Fruit fly (Drosophila melanogaster) whole organism, adult: Measurements from ENCODE around the gene ro.

Experiments used
- CG11617 ChIP-seq: fragments of 200-800 bp; sonication (Bioruptor generic); optimal IDR thresholded peaks from 2 replicates; lab custom pipeline; 2017; ENCODE audit warnings: mild to moderate bottlenecking, missing biosample characterization, missing genetic modification reagents, missing genetic modification characterization
- CG12768 ChIP-seq: fragments of 200-800 bp; sonication (Bioruptor generic); optimal IDR thresholded peaks from 2 replicates; lab custom pipeline; 2017; ENCODE audit warnings: missing biosample characterization, missing genetic modification characterization, mild to moderate bottlenecking, moderate library complexity, missing genetic modification reagents
- CG14711 ChIP-seq: fragments of 200-800 bp; sonication (Bioruptor generic); optimal IDR thresholded peaks from 2 replicates; lab custom pipeline; 2018; ENCODE audit warnings: missing biosample characterization, mild to moderate bottlenecking, missing genetic modification characterization, moderate library complexity
- CG1620 ChIP-seq: fragments of 200-800 bp; sonication (Bioruptor generic); optimal IDR thresholded peaks from 2 replicates; lab custom pipeline; 2016; ENCODE audit warnings: missing biosample characterization, missing genetic modification characterization
- CG33017 ChIP-seq: fragments of 200-800 bp; sonication (Bioruptor generic); optimal IDR thresholded peaks from 2 replicates; lab custom pipeline; 2018; ENCODE audit warnings: missing biosample characterization, mild to moderate bottlenecking, missing genetic modification characterization, moderate library complexity
- CG7045 ChIP-seq: fragments of 200-800 bp; sonication (Bioruptor generic); optimal IDR thresholded peaks from 2 replicates; lab custom pipeline; 2017; ENCODE audit warnings: missing biosample characterization, mild to moderate bottlenecking, missing genetic modification characterization
- CG7101 ChIP-seq: fragments of 200-800 bp; sonication (Bioruptor generic); optimal IDR thresholded peaks from 2 replicates; lab custom pipeline; 2018; ENCODE audit warnings: missing biosample characterization, mild to moderate bottlenecking, missing genetic modification characterization, moderate library complexity
- Clk ChIP-seq: fragments of 200-800 bp; sonication (Bioruptor generic); optimal IDR thresholded peaks from 2 replicates; lab custom pipeline; 2017; ENCODE audit warnings: missing biosample characterization, missing genetic modification characterization
- Crg-1 ChIP-seq: fragments of 200-800 bp; sonication (Bioruptor generic); optimal IDR thresholded peaks from 2 replicates; lab custom pipeline; 2016; ENCODE audit warnings: missing biosample characterization, missing genetic modification characterization
- Hr96 ChIP-seq: fragments of 200-800 bp; sonication (Bioruptor generic); optimal IDR thresholded peaks from 2 replicates; lab custom pipeline; 2016; ENCODE audit warnings: missing biosample characterization, missing genetic modification characterization
- Mnt ChIP-seq: fragments of 200-800 bp; sonication (Bioruptor generic); optimal IDR thresholded peaks from 2 replicates; lab custom pipeline; 2016; ENCODE audit warnings: missing biosample characterization, mild to moderate bottlenecking, missing genetic modification characterization
- bab1 ChIP-seq: fragments of 200-800 bp; sonication (Bioruptor generic); optimal IDR thresholded peaks from 3 replicates; lab custom pipeline; 2019; ENCODE audit warnings: missing biosample characterization, mild to moderate bottlenecking, missing genetic modification characterization, moderate library complexity
- cic ChIP-seq: fragments of 200-800 bp; sonication (Bioruptor generic); optimal IDR thresholded peaks from 2 replicates; lab custom pipeline; 2017; ENCODE audit warnings: missing biosample characterization, mild to moderate bottlenecking, missing genetic modification characterization, moderate library complexity
- cnc ChIP-seq, 2 experiments: fragments of >200 bp; optimal IDR thresholded peaks; 2 replicates each; lab custom pipeline; 2017
- kay ChIP-seq: fragments of 200-800 bp; sonication (Bioruptor generic); peaks from one replicate; lab custom pipeline; 2016; ENCODE audit warnings: missing biosample characterization, missing genetic modification characterization, borderline replicate concordance
- pad ChIP-seq: fragments of 200-800 bp; sonication (Bioruptor generic); optimal IDR thresholded peaks from 3 replicates; lab custom pipeline; 2017; ENCODE audit warnings: missing biosample characterization, missing genetic modification characterization, mild to moderate bottlenecking, moderate library complexity, missing genetic modification reagents
- tj ChIP-seq: fragments of 200-800 bp; sonication (Bioruptor generic); optimal IDR thresholded peaks from 3 replicates; lab custom pipeline; 2017; ENCODE audit warnings: missing biosample characterization, mild to moderate bottlenecking, missing genetic modification characterization, moderate library complexity
- toe ChIP-seq: fragments of 200-800 bp; sonication (Bioruptor generic); optimal IDR thresholded peaks from 2 replicates; lab custom pipeline; 2016; ENCODE audit warnings: missing biosample characterization, missing genetic modification characterization

ro gene

DNA sequence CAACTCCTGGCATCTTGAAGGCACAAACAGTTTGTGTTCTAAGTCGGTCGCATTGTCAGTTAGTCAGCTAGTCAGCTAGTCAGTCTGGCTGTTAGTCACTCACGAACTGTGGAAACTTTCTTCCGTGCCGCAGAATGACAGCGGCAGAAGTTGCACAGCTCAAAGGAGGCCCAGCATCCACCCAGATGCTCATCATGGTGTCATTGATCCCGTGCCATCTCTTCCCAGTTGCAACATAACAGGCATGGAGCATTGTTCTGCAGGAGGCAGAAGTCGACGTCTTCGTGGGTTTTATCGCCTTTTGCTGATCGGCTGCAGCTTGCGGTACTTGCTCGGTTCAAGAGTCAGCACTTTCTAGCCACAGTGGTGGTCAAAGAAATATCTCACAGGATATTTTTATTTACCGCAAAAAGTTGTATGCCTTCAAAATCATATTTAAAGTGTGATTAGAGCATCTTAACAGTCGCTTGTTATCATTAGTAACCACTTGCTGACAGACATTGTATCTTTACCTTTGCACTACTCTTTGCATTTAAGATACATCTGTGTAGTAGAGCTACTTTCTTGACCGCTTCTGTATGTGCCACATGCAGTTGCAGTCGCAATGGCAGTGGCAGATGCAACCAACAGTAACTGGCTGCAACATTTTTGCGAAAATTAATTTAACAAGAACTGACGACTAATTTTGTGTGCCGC is 12.8 kb upstream of the ro start:
- TF ChIP-seq cnc (optimal IDR thresholded peaks at IDR 0.05; lab: Kevin White, UChicago) (no peak), CG33017 (tag; lab: Kevin White, UChicago) (no peak), kay (GFP tag; lab: Kevin White, UChicago) (peak; percentile 6)

- TF ChIP-seq Clk (no peak), CG33017 (tag; lab: Kevin White, UChicago) (no peak), CG1620 (no peak), Crg-1 (GFP tag; lab: Kevin White, UChicago) (no peak)
These were observed 11.8 kb upstream of the ro start for dm6 chr3R:26892764-26893163.

DNA sequence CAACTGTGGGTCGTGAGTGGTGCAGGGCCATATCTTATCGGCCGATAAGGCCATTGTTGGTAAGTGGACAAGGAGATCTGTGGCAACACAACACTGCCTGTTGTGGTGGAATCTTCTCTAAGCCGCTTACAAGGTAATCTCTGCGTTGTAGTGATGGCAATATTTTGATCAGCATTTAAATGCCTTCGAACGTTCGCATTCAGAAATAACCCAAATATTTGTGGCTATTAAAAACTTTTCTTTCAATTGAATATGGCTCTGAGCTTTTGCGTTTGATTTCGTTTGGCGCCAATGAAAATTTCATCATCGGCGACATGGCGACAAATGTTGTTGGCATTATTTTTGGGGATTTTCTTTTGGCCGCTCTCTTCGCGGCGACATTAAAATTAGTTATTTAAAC is 9.5 kb upstream of the ro start:
- no peak for TF ChIP-seq CG7045
- no peak for TF ChIP-seq Clk
- peak; percentile 5 for TF ChIP-seq kay (GFP tag; lab: Kevin White, UChicago)

DNA sequence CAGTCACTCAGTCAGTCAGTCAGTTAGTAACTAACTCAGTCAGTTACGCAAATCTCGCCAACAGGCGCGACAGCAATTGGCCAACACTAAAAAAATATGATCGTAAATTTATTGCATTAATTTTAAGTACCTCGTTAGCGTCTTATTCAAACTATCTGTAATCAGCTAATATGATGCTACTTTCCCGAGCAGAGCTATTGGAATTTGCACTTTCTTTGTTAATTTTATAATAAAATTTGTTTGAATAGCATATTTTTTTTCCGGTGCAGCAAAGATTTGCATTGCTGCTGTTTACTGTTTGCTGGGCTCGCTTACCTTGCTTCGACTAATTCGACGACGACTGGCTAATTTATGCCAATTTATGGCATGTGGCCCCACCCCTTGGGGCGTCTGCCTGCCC is 9.1 kb upstream of the ro start:
- TF ChIP-seq toe (GFP tag; lab: Kevin White, UChicago) (peak; percentile 7), CG14711 (tag; lab: Kevin White, UChicago) (peak; percentile 17), CG7045 (peak; percentile 7), CG33017 (tag; lab: Kevin White, UChicago) (no peak), CG12768 (GFP tag; lab: Kevin White, UChicago) (peak; percentile 63)

DNA sequence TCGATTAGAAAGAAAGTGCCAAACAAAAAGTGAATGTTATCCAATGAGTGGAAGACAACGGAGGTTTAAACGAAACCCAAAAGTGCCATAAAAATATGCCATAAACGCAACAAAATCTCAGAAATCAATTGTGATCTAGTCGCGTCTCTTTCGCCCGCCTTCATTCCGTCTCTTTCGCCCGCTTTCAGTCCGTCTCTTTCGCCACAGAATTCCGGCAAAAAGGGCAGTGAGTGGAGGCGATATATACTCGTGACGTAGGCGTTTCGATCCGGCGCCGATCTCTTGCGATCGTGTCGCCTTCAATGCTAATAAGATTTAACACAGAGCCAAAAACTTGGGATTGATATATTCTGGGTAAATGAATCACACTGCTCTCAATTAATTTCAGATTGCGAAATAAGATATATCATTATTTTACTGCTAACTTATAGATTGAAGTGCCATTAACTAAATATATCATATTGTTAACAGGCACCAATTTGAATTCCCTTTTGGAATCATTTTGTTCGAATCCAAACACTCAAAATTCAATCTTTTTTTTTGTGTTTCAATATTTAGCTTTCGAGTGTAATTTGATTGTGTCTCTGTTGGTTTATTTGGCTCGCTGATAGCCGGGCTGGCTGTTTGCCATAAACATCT is 7.2 kb upstream of the ro start:
- TF ChIP-seq CG1620, result no peak
- no peak for TF ChIP-seq CG11617 (GFP tag; lab: Kevin White, UChicago)
- no peak for TF ChIP-seq CG12768 (GFP tag; lab: Kevin White, UChicago)
- no peak for TF ChIP-seq cic

DNA sequence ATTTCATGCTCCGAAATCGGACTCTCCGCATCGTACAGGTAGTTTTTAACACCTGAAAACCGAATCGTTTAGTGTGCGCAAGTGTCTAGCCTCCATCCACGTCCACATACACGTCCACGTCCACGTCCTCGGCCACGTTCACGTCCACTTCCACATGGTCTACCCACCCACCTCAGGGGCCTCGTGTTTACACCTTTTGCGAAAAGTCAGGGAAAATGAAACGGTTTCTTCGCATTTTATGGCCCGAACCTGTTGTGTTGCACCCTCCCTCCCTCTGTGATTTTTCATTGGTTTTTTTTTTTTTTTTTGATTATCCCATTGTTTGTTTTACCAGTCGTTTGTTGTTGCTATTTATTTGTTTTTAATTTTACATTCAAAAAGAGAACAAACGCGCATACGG is 6.2 kb upstream of the ro start:
- TF ChIP-seq cic (no peak), pad (GFP tag; lab: Kevin White, UChicago) (no peak), tj (GFP tag; lab: Kevin White, UChicago) (peak; percentile 10)

DNA sequence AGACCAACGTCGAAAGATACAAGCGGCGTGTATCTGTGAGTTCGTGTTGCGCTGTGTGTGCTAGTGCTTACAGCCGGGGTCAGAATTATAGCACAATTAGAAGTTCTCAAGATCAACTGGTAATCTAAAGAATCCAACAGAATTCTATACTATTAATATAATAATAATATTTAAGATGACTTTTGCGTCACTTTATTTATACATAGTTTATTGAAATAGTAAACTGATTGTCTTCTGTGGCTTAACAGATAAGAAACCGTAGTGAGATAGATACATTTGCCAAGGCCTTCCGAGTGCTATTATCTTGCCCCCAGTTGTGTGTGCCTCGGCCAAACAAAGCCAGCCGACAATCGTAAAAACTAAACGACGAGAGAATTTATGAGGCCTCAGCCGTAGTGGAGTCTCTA is 5.3 kb upstream of the ro start:
- TF ChIP-seq CG7101 (tag; lab: Kevin White, UChicago) (peak; percentile 12), Mnt (GFP tag; lab: Kevin White, UChicago) (no peak), CG7045 (peak; percentile 30), Hr96 (GFP tag; lab: Kevin White, UChicago) (no peak), CG33017 (tag; lab: Kevin White, UChicago) (peak; percentile 41)

DNA sequence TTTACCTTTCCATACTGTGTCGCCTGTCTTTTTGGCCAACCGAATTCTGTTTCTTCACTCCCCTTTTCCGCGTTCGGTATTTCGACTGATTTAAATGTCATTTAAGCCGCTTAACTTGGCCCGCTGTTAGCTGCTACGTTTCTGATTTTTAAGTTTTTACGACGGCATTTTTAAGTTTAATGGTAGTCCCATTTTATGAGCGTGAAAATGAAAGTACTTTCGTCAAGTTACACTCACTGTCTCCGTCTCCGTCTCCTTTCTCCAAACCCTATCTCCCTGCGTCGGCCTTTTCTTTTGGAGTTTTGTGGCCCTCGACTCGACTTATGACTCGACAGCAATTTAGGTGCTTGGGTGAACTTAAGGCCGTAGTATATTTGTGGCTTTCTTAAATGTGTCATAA is 4.2 kb upstream of the ro start:
- TF ChIP-seq pad (GFP tag; lab: Kevin White, UChicago), result no peak
- no peak for TF ChIP-seq CG11617 (GFP tag; lab: Kevin White, UChicago)

DNA sequence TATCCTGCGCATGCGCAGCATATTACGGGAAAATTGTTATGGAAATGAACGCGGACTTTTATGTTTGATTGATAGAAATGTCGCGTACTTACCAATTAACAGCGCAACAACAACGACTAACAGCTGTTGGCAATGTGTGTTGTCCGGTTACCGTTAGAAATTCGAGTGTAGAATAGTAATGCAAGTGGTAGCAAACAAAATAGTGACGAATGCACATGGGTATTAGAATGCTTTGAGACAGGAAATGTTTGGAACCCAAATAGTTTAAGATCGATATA is 2.0 kb upstream of the ro start:
- TF ChIP-seq bab1 (GFP tag; lab: Kevin White, UChicago) (no peak), Hr96 (GFP tag; lab: Kevin White, UChicago) (no peak), kay (GFP tag; lab: Kevin White, UChicago) (no peak), CG12768 (GFP tag; lab: Kevin White, UChicago) (no peak), toe (GFP tag; lab: Kevin White, UChicago) (no peak), Clk (no peak), Mnt (GFP tag; lab: Kevin White, UChicago) (no peak)
